Worm (Caenorhabditis elegans) whole organism, young adult: ENCODE results near the gene cdk-4.

Experiments
- C17E4.6 ChIP-seq: fragments of 200-800 bp; sonication (Bioruptor generic); IDR thresholded peaks from 2 replicates; pipeline ENCODE4 v1.3.6; 2022; ENCODE audit warnings: missing genetic modification reagents, missing genetic modification characterization, missing compliant biosample characterization
- F10E7.11 ChIP-seq: sonication (generic microtip); optimal IDR thresholded peaks from 2 replicates; lab custom pipeline; 2017; ENCODE audit warnings: mild to moderate bottlenecking, missing genetic modification characterization, moderate library complexity, missing compliant biosample characterization
- F23B12.7 ChIP-seq: sonication (generic microtip); optimal IDR thresholded peaks from 2 replicates; lab custom pipeline; 2017; ENCODE audit warnings: missing genetic modification characterization, mild to moderate bottlenecking, missing compliant biosample characterization, antibody characterized with exemption, moderate library complexity; ENCODE audit not compliant: insufficient read depth
- F52B5.7 ChIP-seq: sonication (generic microtip); optimal IDR thresholded peaks from 2 replicates; lab custom pipeline; 2016; ENCODE audit warnings: mild to moderate bottlenecking, missing genetic modification characterization, missing compliant biosample characterization
- F55B11.4 ChIP-seq: sonication (generic microtip); optimal IDR thresholded peaks from 2 replicates; lab custom pipeline; 2016; ENCODE audit warnings: missing compliant biosample characterization, missing genetic modification characterization, borderline replicate concordance; ENCODE audit not compliant: insufficient read depth
- F57A8.1 ChIP-seq: fragments of 200-800 bp; sonication (Bioruptor generic); optimal IDR thresholded peaks from 2 replicates; lab custom pipeline; 2018; ENCODE audit warnings: mild to moderate bottlenecking, missing genetic modification characterization, moderate library complexity, missing compliant biosample characterization
- K11D2.4 ChIP-seq: fragments of 200-800 bp; sonication (Bioruptor generic); IDR thresholded peaks from 2 replicates; pipeline ENCODE4 v1.3.6; 2022; ENCODE audit warnings: missing genetic modification reagents, missing genetic modification characterization, missing compliant biosample characterization
- T26A5.8 ChIP-seq: sonication (generic microtip); optimal IDR thresholded peaks from 2 replicates; lab custom pipeline; 2016; ENCODE audit warnings: missing genetic modification characterization, missing compliant biosample characterization
- Y53G8AR.9 ChIP-seq: fragments of 200-800 bp; sonication (Bioruptor generic); conservative IDR thresholded peaks from 2 replicates; pipeline ENCODE4 v1.3.6; 2022; ENCODE audit warnings: missing genetic modification reagents, missing genetic modification characterization, missing compliant biosample characterization
- Y67H2A.10 ChIP-seq: fragments of 200-800 bp; sonication (Bioruptor generic); conservative IDR thresholded peaks from 2 replicates; pipeline ENCODE4 v1.3.6; 2022; ENCODE audit warnings: missing genetic modification reagents, missing genetic modification characterization, missing compliant biosample characterization
- ama-1 ChIP-seq, 3 experiments: fragments of 150-350 bp in 1 of 3; sonication (generic microtip) in 2 of 3; optimal IDR thresholded peaks; 2 replicates each; lab custom pipeline; 2014 to 2018; ENCODE audit warnings: missing biosample characterization in 2 of 3, missing genetic modification characterization in 2 of 3, missing genetic modification reagents in 2 of 3
- attf-5 ChIP-seq: fragments of 200-800 bp; sonication (Bioruptor generic); optimal IDR thresholded peaks from 2 replicates; lab custom pipeline; 2018; ENCODE audit warnings: mild to moderate bottlenecking, missing genetic modification characterization, missing compliant biosample characterization
- chd-7 ChIP-seq: sonication (generic microtip); optimal IDR thresholded peaks from 2 replicates; lab custom pipeline; 2016; ENCODE audit warnings: mild to moderate bottlenecking, missing genetic modification characterization, moderate library complexity, missing compliant biosample characterization
- die-1 ChIP-seq: sonication (generic microtip); optimal IDR thresholded peaks from 2 replicates; lab custom pipeline; 2016; ENCODE audit warnings: missing genotype, mild to moderate bottlenecking, missing genetic modification characterization, missing compliant biosample characterization
- dpff-1 ChIP-seq: sonication (generic microtip); optimal IDR thresholded peaks from 2 replicates; lab custom pipeline; 2017; ENCODE audit warnings: mild to moderate bottlenecking, missing genetic modification characterization, missing compliant biosample characterization
- egl-18 ChIP-seq: fragments of 200-800 bp; sonication (Bioruptor generic); IDR thresholded peaks from 2 replicates; pipeline ENCODE4 v1.3.6; 2022; ENCODE audit warnings: missing genetic modification reagents, missing genetic modification characterization, missing compliant biosample characterization
- egrh-3 ChIP-seq: fragments of 200-800 bp; sonication (Bioruptor generic); IDR thresholded peaks from 2 replicates; pipeline ENCODE4 v1.3.6; 2022; ENCODE audit warnings: missing genetic modification reagents, missing genetic modification characterization, missing compliant biosample characterization
- ekl-4 ChIP-seq: fragments of 200-800 bp; sonication (Bioruptor generic); IDR thresholded peaks from 2 replicates; pipeline ENCODE4 v1.3.6; 2022; ENCODE audit warnings: missing genetic modification reagents, missing genetic modification characterization, missing compliant biosample characterization
- fkh-3 ChIP-seq: sonication (generic microtip); optimal IDR thresholded peaks from 2 replicates; lab custom pipeline; 2016; ENCODE audit warnings: mild to moderate bottlenecking, missing genetic modification characterization, missing compliant biosample characterization
- gei-17 ChIP-seq: fragments of 200-800 bp; sonication (Bioruptor generic); optimal IDR thresholded peaks from 2 replicates; lab custom pipeline; 2018; ENCODE audit warnings: mild to moderate bottlenecking, missing genetic modification characterization, missing compliant biosample characterization
- hlh-12 ChIP-seq: sonication (generic microtip); optimal IDR thresholded peaks from 2 replicates; lab custom pipeline; 2016; ENCODE audit warnings: missing genetic modification characterization, missing compliant biosample characterization
- hlh-26 ChIP-seq: fragments of 200-800 bp; sonication (Bioruptor generic); conservative IDR thresholded peaks from 2 replicates; pipeline ENCODE4 v1.3.6; 2022; ENCODE audit warnings: missing genetic modification reagents, missing genetic modification characterization, missing compliant biosample characterization
- hmg-1.2 ChIP-seq: fragments of 200-800 bp; sonication (Bioruptor generic); IDR thresholded peaks from 2 replicates; pipeline ENCODE4 v1.3.6; 2022; ENCODE audit warnings: missing genetic modification reagents, missing genetic modification characterization, missing compliant biosample characterization
- hmg-20 ChIP-seq: fragments of 200-800 bp; sonication (Bioruptor generic); IDR thresholded peaks from 2 replicates; pipeline ENCODE4 v1.3.6; 2022; ENCODE audit warnings: missing genetic modification reagents, missing genetic modification characterization, missing compliant biosample characterization
- hsf-1 ChIP-seq: fragments of 200-800 bp; sonication (Bioruptor generic); IDR thresholded peaks from 2 replicates; pipeline ENCODE4 v1.3.6; 2022; ENCODE audit warnings: missing genetic modification reagents, missing genetic modification characterization, missing compliant biosample characterization
- lin-26 ChIP-seq: fragments of 200-800 bp; sonication (Bioruptor generic); IDR thresholded peaks from 2 replicates; pipeline ENCODE4 v1.3.6; 2022; ENCODE audit warnings: missing genetic modification reagents, missing genetic modification characterization, missing compliant biosample characterization
- lin-35 ChIP-seq, 3 experiments: fragments of 150-350 bp in 2 of 3; sonication (generic microtip) in 1 of 3; optimal IDR thresholded peaks; 2 replicates each; lab custom pipeline; 2014 to 2018; ENCODE audit warnings: missing biosample characterization in 3 of 3, missing genetic modification characterization in 3 of 3, missing genetic modification reagents in 3 of 3
- lin-40 ChIP-seq: sonication (generic microtip); optimal IDR thresholded peaks from 2 replicates; lab custom pipeline; 2016; ENCODE audit warnings: missing genetic modification characterization, mild to moderate bottlenecking, missing compliant biosample characterization, missing genotype, missing genetic modification reagents
- lin-54 ChIP-seq: fragments of 200-800 bp; sonication (Bioruptor generic); optimal IDR thresholded peaks from 2 replicates; lab custom pipeline; 2018; ENCODE audit warnings: mild to moderate bottlenecking, missing genetic modification characterization, missing compliant biosample characterization
- lir-1 ChIP-seq: fragments of 200-800 bp; sonication (Bioruptor generic); conservative IDR thresholded peaks from 2 replicates; pipeline ENCODE4 v1.3.6; 2022; ENCODE audit warnings: missing genetic modification reagents, missing genetic modification characterization, missing compliant biosample characterization
- lsl-1 ChIP-seq: fragments of 200-800 bp; sonication (Bioruptor generic); optimal IDR thresholded peaks from 2 replicates; lab custom pipeline; 2018; ENCODE audit warnings: mild to moderate bottlenecking, missing genetic modification characterization, moderate library complexity, missing compliant biosample characterization
- madf-10 ChIP-seq: sonication (generic microtip); optimal IDR thresholded peaks from 2 replicates; lab custom pipeline; 2016; ENCODE audit warnings: mild to moderate bottlenecking, missing genetic modification characterization, missing compliant biosample characterization
- mcd-1 ChIP-seq: fragments of 200-800 bp; sonication (Bioruptor generic); IDR thresholded peaks from 2 replicates; pipeline ENCODE4 v1.3.6; 2022; ENCODE audit warnings: missing genetic modification reagents, missing genetic modification characterization, missing compliant biosample characterization
- mxl-1 ChIP-seq: sonication (generic microtip); optimal IDR thresholded peaks from 2 replicates; lab custom pipeline; 2016; ENCODE audit warnings: missing genetic modification characterization, missing compliant biosample characterization
- nfya-1 ChIP-seq: sonication (generic microtip); optimal IDR thresholded peaks from 2 replicates; lab custom pipeline; 2017; ENCODE audit warnings: antibody characterized with exemption, missing compliant biosample characterization, missing genetic modification characterization, borderline replicate concordance; ENCODE audit not compliant: insufficient read depth
- nhr-27 ChIP-seq: fragments of 200-800 bp; sonication (Bioruptor generic); optimal IDR thresholded peaks from 2 replicates; lab custom pipeline; 2018; ENCODE audit warnings: mild to moderate bottlenecking, missing genetic modification characterization, moderate library complexity, missing compliant biosample characterization
- rcor-1 ChIP-seq: fragments of 200-800 bp; sonication (Bioruptor generic); IDR thresholded peaks from 2 replicates; pipeline ENCODE4 v1.3.6; 2022; ENCODE audit warnings: missing genetic modification reagents, missing genetic modification characterization, missing compliant biosample characterization
- repo-1 ChIP-seq: sonication (generic microtip); optimal IDR thresholded peaks from 2 replicates; lab custom pipeline; 2017; ENCODE audit warnings: mild to moderate bottlenecking, missing genetic modification characterization, missing compliant biosample characterization
- sdz-38 ChIP-seq: sonication (generic microtip); optimal IDR thresholded peaks from 2 replicates; lab custom pipeline; 2016; ENCODE audit warnings: missing genotype, missing genetic modification characterization, missing compliant biosample characterization
- snpc-1.3 ChIP-seq: sonication (generic microtip); optimal IDR thresholded peaks from 2 replicates; lab custom pipeline; 2017; ENCODE audit warnings: missing genetic modification characterization, mild to moderate bottlenecking, missing compliant biosample characterization, antibody characterized with exemption, moderate library complexity, missing genotype, missing genetic modification reagents; ENCODE audit not compliant: insufficient read depth
- snpc-4 ChIP-seq, 5 experiments: fragments of 150-350 bp in 1 of 5; sonication (generic microtip) in 4 of 5; optimal IDR thresholded peaks; 2 replicates each; lab custom pipeline; 2014 to 2018; ENCODE audit warnings: missing genetic modification characterization in 5 of 5, missing biosample characterization in 3 of 5, antibody characterized with exemption in 2 of 5, mild to moderate bottlenecking in 2 of 5, missing compliant biosample characterization in 2 of 5, missing genotype in 2 of 5, moderate library complexity in 2 of 5, missing genetic modification reagents in 1 of 5
- sptf-2 ChIP-seq: fragments of 200-800 bp; sonication (Bioruptor generic); optimal IDR thresholded peaks from 2 replicates; lab custom pipeline; 2018; ENCODE audit warnings: mild to moderate bottlenecking, missing genetic modification characterization, missing compliant biosample characterization
- tbx-9 ChIP-seq: sonication (generic microtip); optimal IDR thresholded peaks from 2 replicates; lab custom pipeline; 2016; ENCODE audit warnings: borderline replicate concordance, missing genetic modification characterization, inconsistent platforms, missing compliant biosample characterization
- unc-130 ChIP-seq: sonication (generic microtip); optimal IDR thresholded peaks from 2 replicates; lab custom pipeline; 2016; ENCODE audit warnings: missing genetic modification reagents, missing genetic modification characterization, missing compliant biosample characterization
- unc-62 ChIP-seq: fragments of 150-350 bp; optimal IDR thresholded peaks from 2 replicates; lab custom pipeline; 2014; ENCODE audit warnings: missing biosample characterization, missing genetic modification reagents, missing genetic modification characterization
- xnd-1 ChIP-seq: sonication (generic microtip); optimal IDR thresholded peaks from 2 replicates; lab custom pipeline; 2016; ENCODE audit warnings: missing genotype, missing genetic modification reagents, missing genetic modification characterization, missing compliant biosample characterization
- ztf-18 ChIP-seq: sonication (generic microtip); optimal IDR thresholded peaks from 2 replicates; lab custom pipeline; 2016; ENCODE audit warnings: missing genotype, mild to moderate bottlenecking, missing genetic modification characterization, missing compliant biosample characterization
- ztf-28 ChIP-seq: fragments of 200-800 bp; sonication (Bioruptor generic); IDR thresholded peaks from 2 replicates; pipeline ENCODE4 v1.3.6; 2022; ENCODE audit warnings: missing genetic modification reagents, missing genetic modification characterization, missing compliant biosample characterization

cdk-4 gene

ce11 chrX:13514384-13514783 is 4.3 kb downstream of the cdk-4 start (continued):
- TF ChIP-seq Y53G8AR.9 (GFP tag; lab: Robert Waterston, UW) (peak; percentile 52; the same call in 1 of the 2 replicates), ama-1 (optimal IDR thresholded peaks at IDR 0.05; lab: Kevin White, UChicago) (no peak), ama-1 (GFP tag; optimal IDR thresholded peaks at IDR 0.05; lab: Kevin White, UChicago) (peak in 1 of 2 experiments; percentile 7), chd-7 (tag; lab: Kevin White, UChicago) (no peak), attf-5 (GFP tag; lab: Kevin White, UChicago) (no peak), mcd-1 (GFP tag; lab: Robert Waterston, UW) (peak; percentile 63), lir-1 (GFP tag; lab: Robert Waterston, UW) (no peak), dpff-1 (tag; lab: Kevin White, UChicago) (no peak), nhr-27 (tag; lab: Kevin White, UChicago) (no peak), C17E4.6 (no peak), unc-62 (GFP tag; lab: Kevin White, UChicago) (no peak), hlh-26 (GFP tag; lab: Robert Waterston, UW) (no peak), unc-130 (GFP tag; lab: Kevin White, UChicago) (no peak), ztf-18 (tag; lab: Kevin White, UChicago) (no peak), die-1 (tag; lab: Kevin White, UChicago) (no peak), K11D2.4 (GFP tag; lab: Robert Waterston, UW) (peak; percentile 90), ekl-4 (peak; percentile 42; the same call in 1 of the 2 replicates), F23B12.7 (tag; lab: Kevin White, UChicago) (peak; percentile 76), lsl-1 (GFP tag; lab: Kevin White, UChicago) (no peak), hsf-1 (GFP tag; lab: Robert Waterston, UW) (no peak), lin-26 (GFP tag; lab: Robert Waterston, UW) (no peak), lin-54 (GFP tag; lab: Kevin White, UChicago) (peak; percentile 60), sptf-2 (GFP tag; lab: Kevin White, UChicago) (no peak), nfya-1 (no peak), madf-10 (tag; lab: Kevin White, UChicago) (peak; percentile 72), snpc-4 (GFP tag; optimal IDR thresholded peaks at IDR 0.05; lab: Kevin White, UChicago) (no peak), snpc-4 (tag; optimal IDR thresholded peaks at IDR 0.05; lab: Kevin White, UChicago) (peak in 3 of 4 experiments; percentile 52 to 64 (median 63)), Y67H2A.10 (GFP tag; lab: Robert Waterston, UW) (no peak), gei-17 (GFP tag; lab: Kevin White, UChicago) (peak; percentile 95), fkh-3 (tag; lab: Kevin White, UChicago) (no peak), mxl-1 (no peak), T26A5.8 (tag; lab: Kevin White, UChicago) (no peak), F52B5.7 (no peak), F10E7.11 (tag; lab: Kevin White, UChicago) (peak; percentile 34), egl-18 (GFP tag; lab: Robert Waterston, UW) (no peak), sdz-38 (tag; lab: Kevin White, UChicago) (no peak), repo-1 (tag; lab: Kevin White, UChicago) (peak; percentile 71), lin-35 (GFP tag; optimal IDR thresholded peaks at IDR 0.05; lab: Kevin White, UChicago) (peak in 2 of 3 experiments; percentile 24 to 89), hmg-1.2 (peak; percentile 60), snpc-1.3 (tag; lab: Kevin White, UChicago) (no peak), F55B11.4 (tag; lab: Kevin White, UChicago) (no peak), tbx-9 (tag; lab: Kevin White, UChicago) (no peak), hmg-20 (peak; percentile 71; the same call in 1 of the 2 replicates), F57A8.1 (GFP tag; lab: Kevin White, UChicago) (no peak), egrh-3 (GFP tag; lab: Robert Waterston, UW) (no peak), lin-40 (tag; lab: Kevin White, UChicago) (peak; percentile 98), hlh-12 (tag; lab: Kevin White, UChicago) (no peak), xnd-1 (tag; lab: Kevin White, UChicago) (no peak), ztf-28 (GFP tag; lab: Robert Waterston, UW) (no peak), rcor-1 (peak; percentile 78)
